Worm (Caenorhabditis elegans) whole organism, L4/young adult: ENCODE results near the gene C07E3.3.

Source experiments
- W03F9.2 ChIP-seq: fragments of 150-350 bp; optimal IDR thresholded peaks from 2 replicates; lab custom pipeline; 2014; ENCODE audit warnings: missing biosample characterization, missing genetic modification characterization
- dao-5 ChIP-seq: sonication (generic microtip); optimal IDR thresholded peaks from 2 replicates; lab custom pipeline; 2016; ENCODE audit warnings: missing genotype, missing genetic modification characterization, moderate library complexity, missing compliant biosample characterization
- him-1 ChIP-seq: sonication (generic microtip); optimal IDR thresholded peaks from 2 replicates; lab custom pipeline; 2016; ENCODE audit warnings: missing genotype, missing genetic modification reagents, missing genetic modification characterization, missing compliant biosample characterization

ce11 chrII:10402991-10403390 lies 45.7 kb upstream of the C07E3.3 start:
- TF ChIP-seq him-1 (tag; lab: Kevin White, UChicago), result no peak
- TF ChIP-seq W03F9.2 (tag; lab: Kevin White, UChicago), result no peak
- no peak for TF ChIP-seq dao-5
